Fruit fly (Drosophila melanogaster) whole organism, embryonic: ENCODE results near the gene NELF-B.
A peak's percentile ranks its signal among the peaks of the same experiment; 100 is the strongest.

Experiments used
- Asciz ChIP-seq: fragments of 200-800 bp; sonication (Bioruptor generic); optimal IDR thresholded peaks from 2 replicates; lab custom pipeline; 2017; ENCODE audit warnings: missing biosample characterization, mild to moderate bottlenecking, missing genetic modification characterization, missing genetic modification reagents
- Atf6 ChIP-seq: fragments of 200-800 bp; sonication (Bioruptor generic); IDR thresholded peaks from 2 replicates; pipeline ENCODE4 v1.3.6; 2022; ENCODE audit warnings: missing biosample characterization, missing genetic modification characterization
- CG10209 ChIP-seq: fragments of 200-800 bp; sonication (Bioruptor generic); optimal IDR thresholded peaks from 3 replicates; lab custom pipeline; 2017; ENCODE audit warnings: missing biosample characterization, mild to moderate bottlenecking, missing genetic modification characterization, missing genetic modification reagents
- CG11085 ChIP-seq: fragments of 200-800 bp; sonication (Bioruptor generic); IDR thresholded peaks from 2 replicates; pipeline ENCODE4 v1.3.6; 2022; ENCODE audit warnings: missing biosample characterization, missing genetic modification characterization
- CG12071 ChIP-seq: fragments of 200-800 bp; sonication (Bioruptor generic); optimal IDR thresholded peaks from 3 replicates; lab custom pipeline; 2018; ENCODE audit warnings: missing biosample characterization, mild to moderate bottlenecking, missing genetic modification characterization
- CG12236 ChIP-seq: fragments of 200-800 bp; sonication (Bioruptor generic); optimal IDR thresholded peaks from 2 replicates; lab custom pipeline; 2016; ENCODE audit warnings: missing biosample characterization, missing genetic modification characterization
- CG13287 ChIP-seq: fragments of 200-800 bp; sonication (Bioruptor generic); IDR thresholded peaks from 2 replicates; pipeline ENCODE4 v1.3.6; 2022; ENCODE audit warnings: missing biosample characterization, missing genetic modification characterization; ENCODE audit not compliant: partially characterized antibody
- CG13424 ChIP-seq: fragments of 200-800 bp; sonication (Bioruptor generic); optimal IDR thresholded peaks from 2 replicates; lab custom pipeline; 2019; ENCODE audit warnings: missing biosample characterization, mild to moderate bottlenecking, missing genetic modification characterization, moderate library complexity
- CG14710 ChIP-seq: fragments of 200-800 bp; sonication (Bioruptor generic); optimal IDR thresholded peaks from 3 replicates; lab custom pipeline; 2019; ENCODE audit warnings: missing biosample characterization, mild to moderate bottlenecking, missing genetic modification characterization, moderate library complexity
- CG17328 ChIP-seq: fragments of 200-800 bp; sonication (Bioruptor generic); IDR thresholded peaks from 2 replicates; pipeline ENCODE4 v1.3.6; 2022; ENCODE audit warnings: missing biosample characterization, missing genetic modification characterization
- CG18476 ChIP-seq: fragments of 200-800 bp; sonication (Bioruptor generic); optimal IDR thresholded peaks from 2 replicates; lab custom pipeline; 2016; ENCODE audit warnings: missing biosample characterization, mild to moderate bottlenecking, missing genetic modification characterization
- CG18764 ChIP-seq: fragments of 200-800 bp; sonication (Bioruptor generic); optimal IDR thresholded peaks from 3 replicates; lab custom pipeline; 2016; ENCODE audit warnings: missing biosample characterization, missing genetic modification characterization
- CG33213 ChIP-seq: fragments of 200-800 bp; sonication (Bioruptor generic); optimal IDR thresholded peaks from 3 replicates; lab custom pipeline; 2016; ENCODE audit warnings: missing biosample characterization, missing genetic modification characterization
- CG4282 ChIP-seq: fragments of 200-800 bp; sonication (Bioruptor generic); optimal IDR thresholded peaks from 2 replicates; lab custom pipeline; 2016; ENCODE audit warnings: missing biosample characterization, missing genetic modification characterization
- CG4360 ChIP-seq: fragments of 200-800 bp; sonication (Bioruptor generic); IDR thresholded peaks from 2 replicates; pipeline ENCODE4 v1.3.6; 2022; ENCODE audit warnings: missing biosample characterization, missing genetic modification characterization
- CG5245 ChIP-seq: fragments of 200-800 bp; sonication (Bioruptor generic); optimal IDR thresholded peaks from 3 replicates; lab custom pipeline; 2016; ENCODE audit warnings: missing biosample characterization, missing genetic modification characterization
- CG6272 ChIP-seq: fragments of 200-800 bp; sonication (Bioruptor generic); IDR thresholded peaks from 2 replicates; pipeline ENCODE4 v1.3.6; 2022; ENCODE audit warnings: missing biosample characterization, missing genetic modification characterization
- CG6791 ChIP-seq: fragments of 200-800 bp; sonication (Bioruptor generic); IDR thresholded peaks from 3 replicates; pipeline ENCODE4 v1.3.6; 2022; ENCODE audit warnings: missing biosample characterization, missing genetic modification characterization; ENCODE audit not compliant: partially characterized antibody
- CG7786 ChIP-seq: fragments of 200-800 bp; sonication (Bioruptor generic); optimal IDR thresholded peaks from 2 replicates; lab custom pipeline; 2016; ENCODE audit warnings: missing biosample characterization, missing genetic modification characterization
- CG8089 ChIP-seq: fragments of 200-800 bp; sonication (Bioruptor generic); optimal IDR thresholded peaks from 3 replicates; lab custom pipeline; 2016; ENCODE audit warnings: missing biosample characterization, missing genetic modification characterization
- CG9215 ChIP-seq: fragments of 200-800 bp; sonication (Bioruptor generic); IDR thresholded peaks from 2 replicates; pipeline ENCODE4 v1.3.6; 2022; ENCODE audit warnings: missing biosample characterization, missing genetic modification characterization
- CG9932 ChIP-seq: fragments of 200-800 bp; sonication (Bioruptor generic); IDR thresholded peaks from 2 replicates; pipeline ENCODE4 v1.3.6; 2022; ENCODE audit warnings: missing biosample characterization, missing genetic modification characterization
- Dfd ChIP-seq, 2 experiments: fragments of >200 bp; optimal IDR thresholded peaks; 2 replicates each; lab custom pipeline; 2017; ENCODE audit warnings: missing biosample characterization in 2 of 2, missing genetic modification characterization in 2 of 2
- Dip3 ChIP-seq: fragments of 200-800 bp; sonication (Bioruptor generic); optimal IDR thresholded peaks from 3 replicates; lab custom pipeline; 2016; ENCODE audit warnings: missing biosample characterization, missing genetic modification characterization
- Drgx ChIP-seq: fragments of 200-800 bp; sonication (Bioruptor generic); IDR thresholded peaks from 2 replicates; pipeline ENCODE4 v1.3.6; 2022; ENCODE audit warnings: missing biosample characterization, missing genetic modification characterization
- ERR ChIP-seq: fragments of 200-800 bp; sonication (Bioruptor generic); optimal IDR thresholded peaks from 2 replicates; lab custom pipeline; 2016; ENCODE audit warnings: missing biosample characterization, missing genetic modification characterization
- Fer1 ChIP-seq: fragments of 200-800 bp; sonication (Bioruptor generic); optimal IDR thresholded peaks from 2 replicates; lab custom pipeline; 2017; ENCODE audit warnings: missing biosample characterization, mild to moderate bottlenecking, missing genetic modification characterization
- HmgD ChIP-seq: fragments of 200-800 bp; sonication (Bioruptor generic); optimal IDR thresholded peaks from 3 replicates; lab custom pipeline; 2016; ENCODE audit warnings: missing biosample characterization, missing genetic modification characterization
- Hmx ChIP-seq: fragments of 200-800 bp; sonication (Bioruptor generic); optimal IDR thresholded peaks from 2 replicates; lab custom pipeline; 2016; ENCODE audit warnings: missing biosample characterization, missing genetic modification characterization
- Jarid2 ChIP-seq: fragments of 200-800 bp; sonication (Bioruptor generic); optimal IDR thresholded peaks from 3 replicates; lab custom pipeline; 2017; ENCODE audit warnings: mild to moderate bottlenecking, missing biosample characterization, missing genetic modification reagents, missing genetic modification characterization
- MBD-R2 ChIP-seq: fragments of 200-800 bp; sonication (Bioruptor generic); IDR thresholded peaks from 2 replicates; pipeline ENCODE4 v1.3.6; 2022; ENCODE audit warnings: missing biosample characterization, missing genetic modification characterization
- NK7.1 ChIP-seq: fragments of 200-800 bp; sonication (Bioruptor generic); optimal IDR thresholded peaks from 3 replicates; lab custom pipeline; 2016; ENCODE audit warnings: missing biosample characterization, missing genetic modification characterization
- Nf-YB ChIP-seq: fragments of 200-800 bp; sonication (Bioruptor generic); optimal IDR thresholded peaks from 3 replicates; lab custom pipeline; 2019; ENCODE audit warnings: missing biosample characterization, mild to moderate bottlenecking, missing genetic modification characterization, moderate library complexity
- Nf-YC ChIP-seq: fragments of 200-800 bp; optimal IDR thresholded peaks from 3 replicates; lab custom pipeline; 2019; ENCODE audit warnings: missing biosample characterization, mild to moderate bottlenecking, missing genetic modification characterization, moderate library complexity
- ac ChIP-seq: fragments of 200-800 bp; sonication (Bioruptor generic); optimal IDR thresholded peaks from 3 replicates; lab custom pipeline; 2017; ENCODE audit warnings: missing biosample characterization, mild to moderate bottlenecking, missing genetic modification characterization
- ara ChIP-seq: fragments of 200-800 bp; sonication (Bioruptor generic); IDR thresholded peaks from 2 replicates; pipeline ENCODE4 v1.3.6; 2022; ENCODE audit warnings: missing biosample characterization, missing genetic modification characterization
- ash1 ChIP-seq: fragments of 200-800 bp; sonication (Bioruptor generic); optimal IDR thresholded peaks from 2 replicates; lab custom pipeline; 2018; ENCODE audit warnings: missing biosample characterization, mild to moderate bottlenecking, missing genetic modification characterization
- ato ChIP-seq: fragments of 200-800 bp; sonication (Bioruptor generic); IDR thresholded peaks from 2 replicates; pipeline ENCODE4 v1.3.6; 2022; ENCODE audit warnings: missing biosample characterization, missing genetic modification characterization; ENCODE audit not compliant: partially characterized antibody
- dm ChIP-seq: fragments of 200-800 bp; sonication (Bioruptor generic); optimal IDR thresholded peaks from 3 replicates; lab custom pipeline; 2016; ENCODE audit warnings: missing biosample characterization, missing genetic modification characterization
- h ChIP-seq: fragments of >200 bp; optimal IDR thresholded peaks from 2 replicates; lab custom pipeline; 2017
- repo ChIP-seq: fragments of 200-800 bp; sonication (Bioruptor generic); optimal IDR thresholded peaks from 2 replicates; lab custom pipeline; 2016; ENCODE audit warnings: missing biosample characterization, missing genetic modification characterization
- run ChIP-seq: fragments of 200-800 bp; sonication (Bioruptor generic); optimal IDR thresholded peaks from 3 replicates; lab custom pipeline; 2018; ENCODE audit warnings: missing biosample characterization, mild to moderate bottlenecking, missing genetic modification characterization
- sens ChIP-seq: fragments of 200-800 bp; sonication (Bioruptor generic); peaks from one replicate; lab custom pipeline; 2016; ENCODE audit warnings: missing biosample characterization, missing genetic modification characterization
- sima ChIP-seq: fragments of 200-800 bp; sonication (Bioruptor generic); optimal IDR thresholded peaks from 2 replicates; lab custom pipeline; 2016; ENCODE audit warnings: missing biosample characterization, missing genetic modification characterization
- stwl ChIP-seq: fragments of 200-800 bp; sonication (Bioruptor generic); optimal IDR thresholded peaks from 3 replicates; lab custom pipeline; 2018; ENCODE audit warnings: missing biosample characterization, mild to moderate bottlenecking, missing genetic modification characterization, moderate library complexity
- trem ChIP-seq: fragments of 200-800 bp; optimal IDR thresholded peaks from 3 replicates; lab custom pipeline; 2019; ENCODE audit warnings: missing biosample characterization, mild to moderate bottlenecking, missing genetic modification characterization, moderate library complexity
- wek ChIP-seq: fragments of 200-800 bp; sonication (Bioruptor generic); optimal IDR thresholded peaks from 3 replicates; lab custom pipeline; 2018; ENCODE audit warnings: missing biosample characterization, mild to moderate bottlenecking, missing genetic modification characterization, moderate library complexity
- zen2 ChIP-seq: fragments of 200-800 bp; sonication (Bioruptor generic); IDR thresholded peaks from 3 replicates; pipeline ENCODE4 v1.3.6; 2022; ENCODE audit warnings: missing biosample characterization, missing genetic modification characterization; ENCODE audit not compliant: partially characterized antibody

The NELF-B gene

DNA sequence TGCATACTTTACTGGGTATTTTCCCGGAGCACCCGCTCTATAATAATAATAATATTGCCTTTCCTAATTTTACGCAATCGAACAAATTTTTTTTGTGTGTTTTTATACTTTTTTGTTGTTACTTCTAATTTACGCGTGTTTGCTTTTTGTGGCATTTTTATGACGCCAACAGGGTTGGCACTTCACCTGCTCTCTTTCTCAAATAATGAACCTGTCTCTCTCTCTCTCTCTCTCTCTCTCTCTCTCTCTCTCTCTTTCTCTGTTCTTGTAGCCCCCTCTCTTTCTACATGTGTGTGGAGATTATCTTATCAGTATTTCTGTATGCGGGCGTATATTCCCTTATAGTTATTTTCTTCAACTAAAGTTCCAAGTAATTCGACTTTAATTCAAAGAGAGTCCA is 37.5 kb downstream of the NELF-B start (continued):
- no peak for TF ChIP-seq CG13287 (GFP tag; lab: Robert Waterston, UW)
- peak; percentile 15 for TF ChIP-seq CG14710 (tag; lab: Kevin White, UChicago)
- no peak for TF ChIP-seq Dip3 (GFP tag; lab: Kevin White, UChicago)
- peak; percentile 34 for TF ChIP-seq CG8089 (GFP tag; lab: Kevin White, UChicago)
- peak; percentile 85 for TF ChIP-seq Fer1 (GFP tag; lab: Kevin White, UChicago)
- peak; percentile 28 for TF ChIP-seq CG13424 (tag; lab: Kevin White, UChicago)
- TF ChIP-seq repo (GFP tag; lab: Kevin White, UChicago), result peak; percentile 22

dm6 chrX:7688871-7689270 is 39.3 kb downstream of the NELF-B start:
- TF ChIP-seq sens (peak; percentile 27), CG18764 (GFP tag; lab: Kevin White, UChicago) (no peak), CG4360 (peak; percentile 59), Dfd (GFP tag; optimal IDR thresholded peaks at IDR 0.05; lab: Kevin White, UChicago) (peak in 1 of 2 experiments; percentile 42), sima (GFP tag; lab: Kevin White, UChicago) (no peak), Jarid2 (no peak)
- TF ChIP-seq, all 482 proteins: peak for 3

- no peak for TF ChIP-seq CG17328 (GFP tag; lab: Robert Waterston, UW)
- TF ChIP-seq CG7786, result no peak
- no peak for TF ChIP-seq wek (GFP tag; lab: Kevin White, UChicago)
Measured at dm6 chrX:7686071-7686470, 42.1 kb downstream of the NELF-B start.

dm6 chrX:7678824-7679223 is 49.3 kb downstream of the NELF-B start:
- TF ChIP-seq CG6791 (GFP tag; lab: Robert Waterston, UW), result no peak
- no peak for TF ChIP-seq ato (GFP tag; lab: Robert Waterston, UW)
- TF ChIP-seq CG12071 (GFP tag; lab: Kevin White, UChicago), result no peak
- peak; percentile 34 for TF ChIP-seq trem (tag; lab: Kevin White, UChicago)
- TF ChIP-seq run (tag; lab: Kevin White, UChicago), result no peak
- TF ChIP-seq NK7.1, result no peak
- no peak for TF ChIP-seq CG4282
- no peak for TF ChIP-seq CG10209
- TF ChIP-seq zen2 (GFP tag; lab: Robert Waterston, UW), result no peak
- peak; percentile 84 for TF ChIP-seq stwl (tag; lab: Kevin White, UChicago)
- TF ChIP-seq CG9932 (GFP tag; lab: Robert Waterston, UW), result no peak
- TF ChIP-seq dm (GFP tag; lab: Kevin White, UChicago), result no peak
- TF ChIP-seq CG33213 (GFP tag; lab: Kevin White, UChicago), result peak; percentile 42
- no peak for TF ChIP-seq Asciz (GFP tag; lab: Kevin White, UChicago)
- no peak for TF ChIP-seq ERR (GFP tag; lab: Kevin White, UChicago)
- TF ChIP-seq ac (GFP tag; lab: Kevin White, UChicago), result no peak
- no peak for TF ChIP-seq CG11085 (GFP tag; lab: Robert Waterston, UW)
- no peak for TF ChIP-seq CG5245
- TF ChIP-seq Hmx (GFP tag; lab: Kevin White, UChicago), result no peak
- TF ChIP-seq HmgD, result peak; percentile 20
- TF ChIP-seq Nf-YC (tag; lab: Kevin White, UChicago), result no peak
- no peak for TF ChIP-seq h
- no peak for TF ChIP-seq CG6272 (GFP tag; lab: Robert Waterston, UW)
- no peak for TF ChIP-seq Drgx (GFP tag; lab: Robert Waterston, UW)
- TF ChIP-seq ash1 (GFP tag; lab: Kevin White, UChicago), result no peak
- no peak for TF ChIP-seq ara (GFP tag; lab: Robert Waterston, UW)
- no peak for TF ChIP-seq Atf6 (GFP tag; lab: Robert Waterston, UW)
- TF ChIP-seq CG9215 (GFP tag; lab: Robert Waterston, UW), result no peak
- no peak for TF ChIP-seq MBD-R2 (GFP tag; lab: Robert Waterston, UW)
- no peak for TF ChIP-seq Nf-YB (GFP tag; lab: Kevin White, UChicago)
- no peak for TF ChIP-seq CG12236
- no peak for TF ChIP-seq CG18476 (GFP tag; lab: Kevin White, UChicago)
